Fruit fly (Drosophila melanogaster): ENCODE data around the gene CG43750.

DNA sequence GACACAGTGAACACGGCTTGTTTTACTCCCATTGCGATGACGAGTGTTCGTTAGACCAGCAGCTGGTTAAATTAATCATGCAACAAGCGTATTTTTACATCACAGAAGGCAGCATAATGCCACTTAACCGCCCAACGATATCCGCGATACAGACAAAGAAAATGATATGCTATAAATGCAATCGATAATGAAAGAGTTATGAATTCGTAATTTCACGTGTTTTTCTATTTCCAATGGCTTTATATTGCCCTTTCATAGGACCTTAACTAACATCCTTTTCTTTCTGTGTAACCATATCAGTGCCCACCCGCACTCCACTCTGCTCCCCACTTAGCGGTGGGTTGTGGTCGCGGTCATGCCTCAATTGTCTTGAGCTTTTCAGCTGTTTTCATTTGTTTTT, 22.6 kb upstream of the CG43750 start:
- TF ChIP-seq h (GFP tag; optimal IDR thresholded peaks at IDR 0.05) (no peak), HLH106 (tag; optimal IDR thresholded peaks at IDR 0.05) (no peak), Hr78 (GFP tag; optimal IDR thresholded peaks at IDR 0.05) (no peak), usp (GFP tag; optimal IDR thresholded peaks at IDR 0.05) (no peak), Dfd (GFP tag; optimal IDR thresholded peaks at IDR 0.05) (no peak), fru (GFP tag; optimal IDR thresholded peaks at IDR 0.05) (no peak), CrebA (GFP tag; optimal IDR thresholded peaks at IDR 0.05; ENCODE audit: borderline replicate concordance) (no peak), Dif (GFP tag; optimal IDR thresholded peaks at IDR 0.05; ENCODE audit: partially characterized antibody) (no peak), Mio (GFP tag; optimal IDR thresholded peaks at IDR 0.05) (no peak), pan (optimal IDR thresholded peaks at IDR 0.05) (no peak), Abd-B (GFP tag; optimal IDR thresholded peaks at IDR 0.05) (no peak), brk (GFP tag; optimal IDR thresholded peaks at IDR 0.05) (no peak), Jra (GFP tag; optimal IDR thresholded peaks at IDR 0.05) (no peak), sage (GFP tag; optimal IDR thresholded peaks at IDR 0.05) (no peak)

Measured in whole organism, wandering third instar larva.